Worm (Caenorhabditis elegans) whole organism, L3 larva: ENCODE measurements around the gene ctf-4.

Experiments
- ZK546.5 ChIP-seq: sonication (generic microtip); optimal IDR thresholded peaks from 2 replicates; lab custom pipeline; 2017; ENCODE audit warnings: missing biosample characterization, missing genetic modification characterization
- aly-2 ChIP-seq: fragments of 150-350 bp; optimal IDR thresholded peaks from 2 replicates; lab custom pipeline; 2014; ENCODE audit warnings: missing biosample characterization, missing genetic modification characterization
- ama-1 ChIP-seq: fragments of 150-350 bp; optimal IDR thresholded peaks from 2 replicates; lab custom pipeline; 2018
- ceh-16 ChIP-seq: sonication (generic microtip); optimal IDR thresholded peaks from 2 replicates; lab custom pipeline; 2017; ENCODE audit warnings: missing biosample characterization, missing genetic modification characterization
- ceh-28 ChIP-seq: fragments of 150-350 bp; optimal IDR thresholded peaks from 2 replicates; lab custom pipeline; 2014; ENCODE audit warnings: missing biosample characterization, missing genetic modification reagents, missing genetic modification characterization
- ceh-82 ChIP-seq: fragments of 150-350 bp; optimal IDR thresholded peaks from 2 replicates; lab custom pipeline; 2014; ENCODE audit warnings: missing biosample characterization, missing genetic modification characterization
- ceh-9 ChIP-seq: sonication (generic microtip); optimal IDR thresholded peaks from 2 replicates; lab custom pipeline; 2018; ENCODE audit warnings: missing biosample characterization, missing genetic modification characterization
- daf-12 ChIP-seq: fragments of 150-350 bp; optimal IDR thresholded peaks from 2 replicates; lab custom pipeline; 2014; ENCODE audit warnings: missing biosample characterization, missing genetic modification reagents, missing genetic modification characterization
- egl-27 ChIP-seq: sonication (generic microtip); optimal IDR thresholded peaks from 4 replicates; lab custom pipeline; 2017; ENCODE audit warnings: missing biosample characterization, missing genetic modification reagents, missing genetic modification characterization
- egl-5 ChIP-seq: fragments of 150-350 bp; optimal IDR thresholded peaks from 2 replicates; lab custom pipeline; 2017; ENCODE audit warnings: missing biosample characterization, missing genetic modification reagents, missing genetic modification characterization, inconsistent platforms
- elt-1 ChIP-seq: fragments of 150-350 bp; optimal IDR thresholded peaks from 2 replicates; lab custom pipeline; 2014; ENCODE audit warnings: missing biosample characterization, missing genetic modification characterization
- elt-2 ChIP-seq: sonication (generic microtip); optimal IDR thresholded peaks from 2 replicates; lab custom pipeline; 2016; ENCODE audit warnings: missing genetic modification reagents, mild to moderate bottlenecking, missing genetic modification characterization, missing compliant biosample characterization
- elt-3 ChIP-seq, 3 experiments: fragments of 150-350 bp in 1 of 3; sonication (generic microtip) in 2 of 3; optimal IDR thresholded peaks; 2 replicates in 2 of 3; 4 replicates in 1 of 3; lab custom pipeline; 2014 to 2017; ENCODE audit warnings: missing biosample characterization in 3 of 3, missing genetic modification characterization in 3 of 3
- eor-1 ChIP-seq, 2 experiments: fragments of 150-350 bp; optimal IDR thresholded peaks; 2 replicates each; lab custom pipeline; 2014 to 2018; ENCODE audit warnings: missing biosample characterization in 2 of 2, missing genetic modification characterization in 2 of 2
- fkh-10 ChIP-seq: sonication (generic microtip); optimal IDR thresholded peaks from 2 replicates; lab custom pipeline; 2017; ENCODE audit warnings: missing biosample characterization, missing genetic modification reagents, missing genetic modification characterization
- fkh-2 ChIP-seq: fragments of 150-350 bp; optimal IDR thresholded peaks from 2 replicates; lab custom pipeline; 2014; ENCODE audit warnings: missing biosample characterization, missing genetic modification reagents, missing genetic modification characterization
- jun-1 ChIP-seq: fragments of 150-350 bp; optimal IDR thresholded peaks from 2 replicates; lab custom pipeline; 2014; ENCODE audit warnings: missing biosample characterization, missing genetic modification reagents, missing genetic modification characterization
- lin-15B ChIP-seq: fragments of 150-350 bp; optimal IDR thresholded peaks from 2 replicates; lab custom pipeline; 2014; ENCODE audit warnings: missing biosample characterization, missing genetic modification characterization
- mdl-1 ChIP-seq: fragments of 150-350 bp; optimal IDR thresholded peaks from 2 replicates; lab custom pipeline; 2014; ENCODE audit warnings: missing biosample characterization, missing genetic modification characterization
- mml-1 ChIP-seq: fragments of 150-350 bp; sonication (generic microtip); optimal IDR thresholded peaks from 3 replicates; lab custom pipeline; 2014; ENCODE audit warnings: missing biosample characterization, missing genetic modification characterization
- nfya-1 ChIP-seq: sonication (generic microtip); optimal IDR thresholded peaks from 2 replicates; lab custom pipeline; 2017; ENCODE audit warnings: missing genetic modification characterization, mild to moderate bottlenecking, missing compliant biosample characterization, antibody characterized with exemption, moderate library complexity; ENCODE audit not compliant: insufficient read depth
- nhr-12 ChIP-seq: fragments of 150-350 bp; optimal IDR thresholded peaks from 2 replicates; lab custom pipeline; 2014; ENCODE audit warnings: missing biosample characterization, missing genetic modification characterization
- nhr-23 ChIP-seq: fragments of 150-350 bp; optimal IDR thresholded peaks from 2 replicates; lab custom pipeline; 2014; ENCODE audit warnings: missing biosample characterization, missing genetic modification reagents, missing genetic modification characterization
- nhr-237 ChIP-seq: fragments of 150-350 bp; optimal IDR thresholded peaks from 2 replicates; lab custom pipeline; 2014; ENCODE audit warnings: missing biosample characterization, missing genetic modification characterization
- nhr-28 ChIP-seq: fragments of 150-350 bp; optimal IDR thresholded peaks from 2 replicates; lab custom pipeline; 2014; ENCODE audit warnings: missing biosample characterization, missing genetic modification characterization
- nhr-43 ChIP-seq: sonication (generic microtip); optimal IDR thresholded peaks from 2 replicates; lab custom pipeline; 2016; ENCODE audit warnings: mild to moderate bottlenecking, missing genetic modification characterization, missing compliant biosample characterization; ENCODE audit not compliant: poor library complexity, severe bottlenecking
- nhr-67 ChIP-seq: fragments of 150-350 bp; optimal IDR thresholded peaks from 2 replicates; lab custom pipeline; 2014; ENCODE audit warnings: missing biosample characterization, missing genetic modification characterization
- nhr-76 ChIP-seq: fragments of 150-350 bp; sonication (generic microtip); optimal IDR thresholded peaks from 5 replicates; lab custom pipeline; 2014; ENCODE audit warnings: missing biosample characterization, missing genetic modification characterization
- nhr-77 ChIP-seq: fragments of 150-350 bp; optimal IDR thresholded peaks from 2 replicates; lab custom pipeline; 2014; ENCODE audit warnings: missing biosample characterization, missing genetic modification characterization
- pqm-1 ChIP-seq: fragments of 150-350 bp; optimal IDR thresholded peaks from 2 replicates; lab custom pipeline; 2017; ENCODE audit warnings: missing biosample characterization, missing genetic modification characterization, inconsistent platforms
- sea-2 ChIP-seq: fragments of 150-350 bp; sonication (generic microtip); optimal IDR thresholded peaks from 4 replicates; lab custom pipeline; 2014; ENCODE audit warnings: missing biosample characterization, missing genetic modification reagents, missing genetic modification characterization
- snpc-4 ChIP-seq: fragments of 150-350 bp; optimal IDR thresholded peaks from 2 replicates; lab custom pipeline; 2014; ENCODE audit warnings: missing biosample characterization, missing genetic modification characterization
- unc-39 ChIP-seq: sonication (generic microtip); optimal IDR thresholded peaks from 4 replicates; lab custom pipeline; 2017; ENCODE audit warnings: missing biosample characterization, missing genetic modification characterization
- unc-62 ChIP-seq: fragments of 150-350 bp; sonication (generic microtip); optimal IDR thresholded peaks from 4 replicates; lab custom pipeline; 2014; ENCODE audit warnings: missing biosample characterization, missing genetic modification reagents, missing genetic modification characterization
- zag-1 ChIP-seq: fragments of 150-350 bp; optimal IDR thresholded peaks from 2 replicates; lab custom pipeline; 2014; ENCODE audit warnings: missing biosample characterization, missing genetic modification characterization
- ztf-11 ChIP-seq: fragments of 150-350 bp; optimal IDR thresholded peaks from 2 replicates; lab custom pipeline; 2014; ENCODE audit warnings: missing biosample characterization, missing genetic modification characterization
- ztf-4 ChIP-seq: fragments of 150-350 bp; optimal IDR thresholded peaks from 2 replicates; lab custom pipeline; 2014; ENCODE audit warnings: missing biosample characterization, missing genetic modification characterization

The ctf-4 gene

DNA sequence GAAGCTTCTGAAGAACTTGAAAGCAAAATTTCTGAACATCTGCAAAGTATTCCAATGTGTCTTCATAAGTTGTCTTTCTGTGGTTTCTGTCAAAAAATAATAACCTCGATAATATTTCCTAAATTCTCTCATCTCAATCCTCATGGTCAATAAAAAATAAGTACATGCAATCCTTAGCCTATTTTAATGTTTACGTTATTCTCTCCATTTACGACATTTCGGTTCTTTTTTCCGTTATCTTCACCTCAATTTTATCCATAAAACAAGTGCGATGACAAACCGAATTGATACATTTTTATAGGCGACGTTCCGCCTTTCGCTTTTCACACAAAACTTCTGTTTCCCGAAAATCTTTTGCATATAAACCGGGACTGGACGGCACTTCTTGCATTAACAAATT is 15.8 kb downstream of the ctf-4 start, which contains the start of gene col-153:
col-153 (plus strand) TSS at position 301 of the 400 bp plus-strand sequence.
- TF ChIP-seq ceh-9: no peak

DNA sequence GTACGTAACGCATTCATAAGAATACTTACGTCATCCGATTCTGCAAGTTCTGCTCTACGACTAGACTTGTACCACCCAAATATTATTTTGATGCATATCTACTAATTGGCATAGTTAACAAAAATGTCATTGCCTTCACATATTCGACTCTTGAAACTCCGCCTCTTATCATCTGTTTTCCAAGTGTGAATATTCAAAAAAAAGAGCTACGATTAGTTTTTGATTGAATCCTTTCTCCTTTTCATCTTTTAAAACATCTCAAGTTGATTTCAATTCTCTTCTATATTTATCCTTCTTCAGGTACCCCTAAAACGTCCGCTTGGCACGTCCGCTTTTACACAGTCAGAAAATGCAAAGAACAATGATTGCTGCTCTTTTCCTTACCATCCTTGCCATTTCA is 17.4 kb downstream of the ctf-4 start, which contains the start of gene F17C11.2:
F17C11.2 (plus strand) TSS at position 301 of the 400 bp plus-strand sequence.
- TF ChIP-seq eor-1 (tag; optimal IDR thresholded peaks at IDR 0.05; lab: Kevin White, UChicago) (no peak), nfya-1 (tag; lab: Kevin White, UChicago) (no peak), ztf-11 (tag; lab: Kevin White, UChicago) (no peak), nhr-67 (tag; lab: Kevin White, UChicago) (no peak), lin-15B (tag; lab: Kevin White, UChicago) (no peak), sea-2 (GFP tag; lab: Kevin White, UChicago) (no peak), mdl-1 (tag; lab: Kevin White, UChicago) (no peak), ama-1 (lab: Kevin White, UChicago) (no peak), ztf-4 (tag; lab: Kevin White, UChicago) (no peak), ceh-82 (tag; lab: Kevin White, UChicago) (no peak), aly-2 (no peak), ceh-28 (tag; lab: Kevin White, UChicago) (no peak), unc-62 (GFP tag; lab: Kevin White, UChicago) (no peak), unc-39 (tag; lab: Kevin White, UChicago) (no peak), elt-2 (tag; lab: Kevin White, UChicago) (no peak), nhr-237 (no peak), pqm-1 (tag; lab: Kevin White, UChicago) (no peak), fkh-10 (GFP tag; lab: Kevin White, UChicago) (no peak), zag-1 (no peak), nhr-23 (tag; lab: Kevin White, UChicago) (no peak)

DNA sequence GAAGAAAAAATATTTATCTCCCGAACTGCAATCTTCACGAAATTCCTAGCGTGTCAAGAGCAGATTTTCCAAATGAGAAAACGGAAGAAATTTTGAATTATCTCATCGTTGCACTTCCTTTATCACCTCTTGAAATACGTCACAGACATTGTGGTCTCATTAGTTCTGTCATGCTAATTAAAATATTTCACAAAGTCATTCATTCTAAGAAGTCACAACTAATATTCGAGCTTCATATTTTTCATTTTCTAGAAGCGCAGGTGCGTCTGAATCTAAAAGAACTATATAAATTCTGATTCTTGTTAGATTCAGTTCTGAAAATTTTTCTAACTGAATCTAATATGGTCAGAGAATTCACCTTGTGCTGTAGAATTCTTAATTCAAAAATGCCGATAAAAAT is 18.1 kb downstream of the ctf-4 start:
- TF ChIP-seq ztf-4 (tag; lab: Kevin White, UChicago) (no peak), ztf-11 (tag; lab: Kevin White, UChicago) (no peak), egl-27 (tag; lab: Kevin White, UChicago) (no peak), sea-2 (GFP tag; lab: Kevin White, UChicago) (no peak), ZK546.5 (tag; lab: Kevin White, UChicago) (no peak), pqm-1 (tag; lab: Kevin White, UChicago) (no peak)

DNA sequence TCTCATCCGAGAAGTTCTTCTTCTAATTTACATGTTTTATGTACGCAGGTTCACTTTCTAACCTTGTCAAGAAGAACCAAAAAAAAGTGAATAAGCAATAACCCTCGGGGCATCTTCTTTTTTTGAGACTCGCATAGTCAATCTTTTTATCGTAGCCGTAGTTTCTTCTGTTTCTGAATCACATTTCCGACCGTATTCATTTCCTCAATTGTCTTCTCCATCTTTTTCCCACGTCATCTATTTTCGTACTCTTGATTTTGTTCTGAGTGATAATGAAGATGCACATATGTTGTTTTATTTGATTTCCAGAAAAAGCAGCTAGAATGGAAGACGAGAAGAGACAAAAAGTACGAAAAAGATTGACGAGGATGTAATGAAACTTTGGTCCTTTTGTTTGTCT is 20.4 kb downstream of the ctf-4 start:
- no peak for TF ChIP-seq nhr-77 (tag; lab: Kevin White, UChicago)
- TF ChIP-seq egl-27 (tag; lab: Kevin White, UChicago): no peak
- peak; percentile 74 for TF ChIP-seq fkh-10 (GFP tag; lab: Kevin White, UChicago)
- no peak for TF ChIP-seq nhr-12 (tag; lab: Kevin White, UChicago)

DNA sequence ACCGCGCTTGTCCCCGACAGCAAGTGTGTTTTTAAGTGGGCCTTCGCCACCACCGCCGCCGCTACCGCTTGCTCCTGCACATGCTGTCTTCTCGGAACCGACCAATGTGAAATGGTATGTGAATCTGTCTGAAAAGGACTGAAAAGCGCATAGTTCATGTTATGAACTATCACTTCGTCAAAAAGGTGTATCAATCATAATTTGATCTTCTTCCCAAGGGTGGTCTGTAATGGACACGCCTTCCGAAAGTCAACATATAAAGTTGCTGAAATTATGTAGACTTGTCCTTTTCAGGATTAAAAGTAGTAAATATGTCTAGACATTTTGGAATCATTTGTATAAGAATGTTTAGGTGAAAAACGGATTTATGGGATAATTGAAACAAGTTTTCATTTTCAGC is 23.2 kb downstream of the ctf-4 start, which contains the start of gene zip-9:
zip-9 (plus strand) TSS at position 301 of the 400 bp plus-strand sequence.
- no peak for TF ChIP-seq mdl-1 (tag; lab: Kevin White, UChicago)
- TF ChIP-seq fkh-10 (GFP tag; lab: Kevin White, UChicago): no peak
- TF ChIP-seq elt-1 (tag; lab: Kevin White, UChicago): no peak
- TF ChIP-seq nhr-28: no peak
- no peak for TF ChIP-seq unc-39 (tag; lab: Kevin White, UChicago)
- TF ChIP-seq eor-1 (tag; optimal IDR thresholded peaks at IDR 0.05; lab: Kevin White, UChicago): no peak
- TF ChIP-seq snpc-4: no peak
- TF ChIP-seq daf-12 (tag; lab: Kevin White, UChicago): no peak
- TF ChIP-seq elt-3 (tag; optimal IDR thresholded peaks at IDR 0.05; lab: Kevin White, UChicago): no peak
- TF ChIP-seq nfya-1 (tag; lab: Kevin White, UChicago): no peak
- TF ChIP-seq egl-5 (tag; lab: Kevin White, UChicago): no peak
- no peak for TF ChIP-seq zag-1

ce11 chrV:10941150-10941549 is 24.2 kb downstream of the ctf-4 start, which contains the start of gene F17C11.26:
F17C11.26 (plus strand) TSS chrV:10941450.
- TF ChIP-seq nhr-237 (no peak), mml-1 (tag; lab: Kevin White, UChicago) (no peak), jun-1 (tag; lab: Kevin White, UChicago) (no peak), ceh-82 (tag; lab: Kevin White, UChicago) (no peak), nfya-1 (tag; lab: Kevin White, UChicago) (no peak), ama-1 (lab: Kevin White, UChicago) (no peak), fkh-2 (tag; lab: Kevin White, UChicago) (no peak), snpc-4 (no peak), ZK546.5 (tag; lab: Kevin White, UChicago) (no peak), zag-1 (no peak), nhr-43 (tag; lab: Kevin White, UChicago) (no peak), unc-39 (tag; lab: Kevin White, UChicago) (no peak), nhr-76 (tag; lab: Kevin White, UChicago) (no peak), ceh-16 (tag; lab: Kevin White, UChicago) (no peak)
